Worm (Caenorhabditis elegans) whole organism, young adult: ENCODE measurements around the gene F49E10.2.
A peak's percentile ranks its signal among the peaks of the same experiment; 100 is the strongest.

Experiments
- B0019.2 ChIP-seq: fragments of 200-800 bp; sonication (Bioruptor generic); conservative IDR thresholded peaks from 2 replicates; pipeline ENCODE4 v1.3.6; 2022; ENCODE audit warnings: missing genetic modification reagents, missing genetic modification characterization, missing compliant biosample characterization
- B0336.3 ChIP-seq: fragments of 200-800 bp; sonication (Bioruptor generic); IDR thresholded peaks from 2 replicates; pipeline ENCODE4 v1.3.6; 2022; ENCODE audit warnings: missing genetic modification characterization, missing compliant biosample characterization
- F52B5.7 ChIP-seq: sonication (generic microtip); optimal IDR thresholded peaks from 2 replicates; lab custom pipeline; 2016; ENCODE audit warnings: mild to moderate bottlenecking, missing genetic modification characterization, missing compliant biosample characterization
- Y53G8AR.9 ChIP-seq: fragments of 200-800 bp; sonication (Bioruptor generic); conservative IDR thresholded peaks from 2 replicates; pipeline ENCODE4 v1.3.6; 2022; ENCODE audit warnings: missing genetic modification reagents, missing genetic modification characterization, missing compliant biosample characterization
- Y79H2A.3 ChIP-seq: fragments of 200-800 bp; sonication (Bioruptor generic); conservative IDR thresholded peaks from 2 replicates; pipeline ENCODE4 v1.3.6; 2022; ENCODE audit warnings: missing genetic modification reagents, missing genetic modification characterization, missing compliant biosample characterization
- ZK185.1 ChIP-seq: sonication (generic microtip); optimal IDR thresholded peaks from 2 replicates; lab custom pipeline; 2016; ENCODE audit warnings: mild to moderate bottlenecking, missing genetic modification characterization, missing compliant biosample characterization; ENCODE audit not compliant: poor library complexity, severe bottlenecking
- ama-1 ChIP-seq, 3 experiments: fragments of 150-350 bp in 1 of 3; sonication (generic microtip) in 2 of 3; optimal IDR thresholded peaks; 2 replicates each; lab custom pipeline; 2014 to 2018; ENCODE audit warnings: missing biosample characterization in 2 of 3, missing genetic modification characterization in 2 of 3, missing genetic modification reagents in 2 of 3
- attf-3 ChIP-seq: fragments of 200-800 bp; sonication (Bioruptor generic); conservative IDR thresholded peaks from 2 replicates; pipeline ENCODE4 v1.3.6; 2022; ENCODE audit warnings: missing genetic modification reagents, missing genetic modification characterization, missing compliant biosample characterization
- attf-5 ChIP-seq: fragments of 200-800 bp; sonication (Bioruptor generic); optimal IDR thresholded peaks from 2 replicates; lab custom pipeline; 2018; ENCODE audit warnings: mild to moderate bottlenecking, missing genetic modification characterization, missing compliant biosample characterization
- bed-1 ChIP-seq: fragments of 200-800 bp; sonication (Bioruptor generic); IDR thresholded peaks from 2 replicates; pipeline ENCODE4 v1.3.6; 2022; ENCODE audit warnings: missing genetic modification reagents, missing genetic modification characterization, missing compliant biosample characterization
- cebp-2 ChIP-seq: fragments of 200-800 bp; sonication (Bioruptor generic); IDR thresholded peaks from 2 replicates; pipeline ENCODE4 v1.3.6; 2022; ENCODE audit warnings: missing genetic modification characterization, missing compliant biosample characterization
- ceh-40 ChIP-seq: fragments of 200-800 bp; sonication (Bioruptor generic); IDR thresholded peaks from 2 replicates; pipeline ENCODE4 v1.3.6; 2022; ENCODE audit warnings: missing genetic modification characterization, missing compliant biosample characterization
- ceh-58 ChIP-seq: fragments of 200-800 bp; sonication (Bioruptor generic); IDR thresholded peaks from 2 replicates; pipeline ENCODE4 v1.3.6; 2022; ENCODE audit warnings: missing genetic modification characterization, missing compliant biosample characterization
- ceh-79 ChIP-seq: sonication (generic microtip); optimal IDR thresholded peaks from 2 replicates; lab custom pipeline; 2017; ENCODE audit warnings: mild to moderate bottlenecking, missing genetic modification characterization, missing compliant biosample characterization
- ceh-91 ChIP-seq: fragments of 200-800 bp; sonication (Bioruptor generic); IDR thresholded peaks from 2 replicates; pipeline ENCODE4 v1.3.6; 2022; ENCODE audit warnings: missing genetic modification reagents, missing genetic modification characterization, missing compliant biosample characterization
- die-1 ChIP-seq: sonication (generic microtip); optimal IDR thresholded peaks from 2 replicates; lab custom pipeline; 2016; ENCODE audit warnings: missing genotype, mild to moderate bottlenecking, missing genetic modification characterization, missing compliant biosample characterization
- dox-1 ChIP-seq: fragments of 200-800 bp; sonication (Bioruptor generic); IDR thresholded peaks from 2 replicates; pipeline ENCODE4 v1.3.6; 2022; ENCODE audit warnings: missing genetic modification reagents, missing genetic modification characterization, missing compliant biosample characterization
- dpl-1 ChIP-seq: fragments of 150-350 bp; optimal IDR thresholded peaks from 2 replicates; lab custom pipeline; 2014; ENCODE audit warnings: missing biosample characterization, missing genetic modification reagents, missing genetic modification characterization
- hlh-26 ChIP-seq: fragments of 200-800 bp; sonication (Bioruptor generic); conservative IDR thresholded peaks from 2 replicates; pipeline ENCODE4 v1.3.6; 2022; ENCODE audit warnings: missing genetic modification reagents, missing genetic modification characterization, missing compliant biosample characterization
- lin-40 ChIP-seq: sonication (generic microtip); optimal IDR thresholded peaks from 2 replicates; lab custom pipeline; 2016; ENCODE audit warnings: missing genetic modification characterization, mild to moderate bottlenecking, missing compliant biosample characterization, missing genotype, missing genetic modification reagents
- madf-10 ChIP-seq: sonication (generic microtip); optimal IDR thresholded peaks from 2 replicates; lab custom pipeline; 2016; ENCODE audit warnings: mild to moderate bottlenecking, missing genetic modification characterization, missing compliant biosample characterization
- madf-3 ChIP-seq: fragments of 200-800 bp; sonication (Bioruptor generic); IDR thresholded peaks from 2 replicates; pipeline ENCODE4 v1.3.6; 2022; ENCODE audit warnings: missing genetic modification reagents, missing genetic modification characterization, missing compliant biosample characterization
- nhr-120 ChIP-seq: fragments of 200-800 bp; sonication (Bioruptor generic); IDR thresholded peaks from 2 replicates; pipeline ENCODE4 v1.3.6; 2022; ENCODE audit warnings: missing genetic modification characterization, missing compliant biosample characterization
- pha-4 ChIP-seq: fragments of 150-350 bp; sonication (generic microtip); optimal IDR thresholded peaks from 2 replicates; lab custom pipeline; 2014; ENCODE audit warnings: missing biosample characterization, missing genetic modification reagents, missing genetic modification characterization
- rcor-1 ChIP-seq: fragments of 200-800 bp; sonication (Bioruptor generic); IDR thresholded peaks from 2 replicates; pipeline ENCODE4 v1.3.6; 2022; ENCODE audit warnings: missing genetic modification reagents, missing genetic modification characterization, missing compliant biosample characterization
- sdz-38 ChIP-seq: sonication (generic microtip); optimal IDR thresholded peaks from 2 replicates; lab custom pipeline; 2016; ENCODE audit warnings: missing genotype, missing genetic modification characterization, missing compliant biosample characterization
- sea-2 ChIP-seq: fragments of 200-800 bp; sonication (Bioruptor generic); IDR thresholded peaks from 2 replicates; pipeline ENCODE4 v1.3.6; 2022; ENCODE audit warnings: missing genetic modification characterization, missing compliant biosample characterization
- snpc-4 ChIP-seq, 5 experiments: fragments of 150-350 bp in 1 of 5; sonication (generic microtip) in 4 of 5; optimal IDR thresholded peaks; 2 replicates each; lab custom pipeline; 2014 to 2018; ENCODE audit warnings: missing genetic modification characterization in 5 of 5, missing biosample characterization in 3 of 5, antibody characterized with exemption in 2 of 5, mild to moderate bottlenecking in 2 of 5, missing compliant biosample characterization in 2 of 5, missing genotype in 2 of 5, moderate library complexity in 2 of 5, missing genetic modification reagents in 1 of 5
- tbp1 ChIP-seq: fragments of 200-800 bp; sonication (Bioruptor generic); optimal IDR thresholded peaks from 2 replicates; lab custom pipeline; 2018; ENCODE audit warnings: mild to moderate bottlenecking, missing genetic modification characterization, missing compliant biosample characterization
- tlf-1 ChIP-seq: fragments of 200-800 bp; sonication (Bioruptor generic); optimal IDR thresholded peaks from 2 replicates; lab custom pipeline; 2018; ENCODE audit warnings: mild to moderate bottlenecking, missing genetic modification characterization, missing compliant biosample characterization
- zfh-2 ChIP-seq: fragments of 200-800 bp; sonication (Bioruptor generic); conservative IDR thresholded peaks from 2 replicates; pipeline ENCODE4 v1.3.6; 2022; ENCODE audit warnings: missing genetic modification reagents, missing genetic modification characterization, missing compliant biosample characterization
- ztf-25 ChIP-seq: fragments of 200-800 bp; sonication (Bioruptor generic); IDR thresholded peaks from 2 replicates; pipeline ENCODE4 v1.3.6; 2022; ENCODE audit warnings: missing genetic modification reagents, missing genetic modification characterization, missing compliant biosample characterization
- ztf-3 ChIP-seq: fragments of 200-800 bp; sonication (Bioruptor generic); optimal IDR thresholded peaks from 2 replicates; lab custom pipeline; 2018; ENCODE audit warnings: mild to moderate bottlenecking, missing genetic modification characterization, missing compliant biosample characterization

Gene F49E10.2

DNA sequence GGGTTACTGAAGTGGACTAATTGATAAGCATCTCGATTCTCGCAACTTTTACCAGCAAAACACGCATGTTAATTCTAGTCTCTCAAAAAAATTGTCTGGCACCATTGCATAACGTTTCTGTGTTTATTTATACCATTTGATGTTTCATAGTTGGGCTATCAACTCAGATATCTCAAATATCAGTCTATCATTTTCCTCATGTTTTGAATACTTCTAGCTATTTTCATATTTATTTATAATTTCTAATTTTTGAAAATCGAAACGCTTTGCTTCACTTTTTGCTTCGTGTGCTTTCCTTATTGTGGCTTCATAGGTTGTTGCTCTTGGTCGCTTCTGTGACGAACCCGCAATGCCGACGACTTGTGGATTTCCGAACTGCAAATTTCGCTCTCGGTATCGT is 27.8 kb upstream of the F49E10.2 start, which contains the start of gene ctbp-1:
TSS of gene ctbp-1 (plus strand) at position 301 of the 400 bp plus-strand sequence.
- no peak for TF ChIP-seq lin-40
- TF ChIP-seq F52B5.7 (tag; lab: Kevin White, UChicago), result no peak
- TF ChIP-seq tlf-1 (GFP tag; lab: Kevin White, UChicago), result no peak
- TF ChIP-seq rcor-1 (GFP tag; lab: Robert Waterston, UW), result no peak
- TF ChIP-seq attf-5 (GFP tag; lab: Kevin White, UChicago), result no peak
- no peak for TF ChIP-seq attf-3 (GFP tag; lab: Robert Waterston, UW)
- TF ChIP-seq sdz-38, result no peak

- TF ChIP-seq snpc-4 (GFP tag; optimal IDR thresholded peaks at IDR 0.05; lab: Kevin White, UChicago) (no peak), snpc-4 (tag; optimal IDR thresholded peaks at IDR 0.05; lab: Kevin White, UChicago) (no peak), ama-1 (optimal IDR thresholded peaks at IDR 0.05; lab: Kevin White, UChicago) (no peak), ama-1 (GFP tag; optimal IDR thresholded peaks at IDR 0.05; lab: Kevin White, UChicago) (no peak), Y53G8AR.9 (GFP tag; lab: Robert Waterston, UW) (no peak), die-1 (no peak), hlh-26 (no peak), attf-3 (GFP tag; lab: Robert Waterston, UW) (no peak), pha-4 (tag; lab: Kevin White, UChicago) (no peak), tbp1 (GFP tag; lab: Kevin White, UChicago) (no peak), madf-10 (tag; lab: Kevin White, UChicago) (no peak), dox-1 (GFP tag; lab: Robert Waterston, UW) (no peak), madf-3 (no peak), attf-5 (GFP tag; lab: Kevin White, UChicago) (no peak), bed-1 (GFP tag; lab: Robert Waterston, UW) (no peak)
Measured at ce11 chrX:5868030-5868429, 22.1 kb upstream of the F49E10.2 start.

DNA sequence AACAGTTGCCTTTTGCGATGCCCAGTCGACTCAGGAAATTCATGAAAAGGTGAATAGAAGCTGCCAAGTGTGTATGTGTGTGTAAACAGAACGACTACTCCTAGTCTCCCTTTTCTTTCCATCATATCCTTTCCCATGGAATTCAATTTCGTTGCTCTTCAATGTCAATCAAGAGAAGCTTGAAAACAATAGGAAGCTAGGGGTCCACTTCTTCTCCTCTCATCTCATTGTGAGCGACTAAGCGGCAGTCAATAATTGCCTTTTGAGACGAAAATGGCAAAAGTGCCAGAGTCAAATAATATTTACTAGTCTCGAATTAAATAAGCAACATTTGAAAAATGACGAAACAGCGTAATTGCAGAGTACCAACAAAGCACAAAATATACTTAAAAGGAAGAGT is 20.6 kb upstream of the F49E10.2 start:
- TF ChIP-seq dpl-1 (no peak), B0336.3 (GFP tag; lab: Robert Waterston, UW) (no peak), attf-5 (GFP tag; lab: Kevin White, UChicago) (no peak), sea-2 (GFP tag; lab: Robert Waterston, UW) (no peak), ceh-91 (GFP tag; lab: Robert Waterston, UW) (no peak), ceh-79 (tag; lab: Kevin White, UChicago) (no peak), ZK185.1 (tag; lab: Kevin White, UChicago) (no peak), ceh-40 (GFP tag; lab: Robert Waterston, UW) (no peak), ztf-3 (GFP tag; lab: Kevin White, UChicago) (no peak), nhr-120 (GFP tag; lab: Robert Waterston, UW) (no peak), B0019.2 (GFP tag; lab: Robert Waterston, UW) (no peak)

DNA sequence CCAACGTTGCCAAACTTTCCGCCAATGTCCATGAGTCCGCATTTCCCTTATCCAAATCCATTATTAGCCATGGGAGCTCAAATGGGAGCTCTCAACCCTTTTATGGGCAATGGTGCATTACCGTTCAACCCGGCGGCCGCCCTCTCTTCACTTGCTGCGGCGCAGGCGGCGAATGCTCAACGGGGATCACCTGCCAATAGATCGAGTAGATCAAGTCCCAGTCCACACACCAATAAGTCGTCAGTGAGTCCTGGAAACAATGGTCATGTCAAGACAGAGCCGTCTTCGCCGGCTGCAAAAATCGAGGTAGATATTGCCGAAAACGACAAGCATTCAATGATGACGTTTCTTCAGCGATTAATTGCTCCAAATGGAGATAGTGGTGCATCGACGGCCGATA is 18.0 kb upstream of the F49E10.2 start:
- TF ChIP-seq ztf-25, result 0 out of 2 replicates have a peak, but pooled peaks have one; percentile 10
- peak; percentile 56 for TF ChIP-seq zfh-2 (GFP tag; lab: Robert Waterston, UW)
- 0 out of 2 replicates have a peak, but pooled peaks have one; percentile 67 for TF ChIP-seq cebp-2
- no peak for TF ChIP-seq Y79H2A.3
- no peak for TF ChIP-seq ceh-58 (GFP tag; lab: Robert Waterston, UW)
